Worm (Caenorhabditis elegans) whole organism, L3 larva: ENCODE results near the gene lgc-10.

Experiments used
- ama-1 ChIP-seq: fragments of 150-350 bp; optimal IDR thresholded peaks from 2 replicates; lab custom pipeline; 2018
- elt-2 ChIP-seq: sonication (generic microtip); optimal IDR thresholded peaks from 2 replicates; lab custom pipeline; 2016; ENCODE audit warnings: missing genetic modification reagents, mild to moderate bottlenecking, missing genetic modification characterization, missing compliant biosample characterization
- fos-1 ChIP-seq: fragments of 150-350 bp; optimal IDR thresholded peaks from 2 replicates; lab custom pipeline; 2014; ENCODE audit warnings: missing biosample characterization, missing genetic modification characterization
- nhr-12 ChIP-seq: fragments of 150-350 bp; optimal IDR thresholded peaks from 2 replicates; lab custom pipeline; 2014; ENCODE audit warnings: missing biosample characterization, missing genetic modification characterization
- nhr-25 ChIP-seq: sonication (generic microtip); optimal IDR thresholded peaks from 2 replicates; lab custom pipeline; 2017; ENCODE audit warnings: missing biosample characterization, missing genetic modification characterization
- nhr-77 ChIP-seq: fragments of 150-350 bp; optimal IDR thresholded peaks from 2 replicates; lab custom pipeline; 2014; ENCODE audit warnings: missing biosample characterization, missing genetic modification characterization
- pha-4 ChIP-seq: fragments of 150-350 bp; optimal IDR thresholded peaks from 2 replicates; lab custom pipeline; 2014; ENCODE audit warnings: missing biosample characterization, missing genetic modification reagents, missing genetic modification characterization
- pqm-1 ChIP-seq: fragments of 150-350 bp; optimal IDR thresholded peaks from 2 replicates; lab custom pipeline; 2017; ENCODE audit warnings: missing biosample characterization, missing genetic modification characterization, inconsistent platforms
- snpc-4 ChIP-seq: fragments of 150-350 bp; optimal IDR thresholded peaks from 2 replicates; lab custom pipeline; 2014; ENCODE audit warnings: missing biosample characterization, missing genetic modification characterization
- tbx-2 ChIP-seq: sonication (generic microtip); optimal IDR thresholded peaks from 2 replicates; lab custom pipeline; 2016; ENCODE audit warnings: mild to moderate bottlenecking, missing genetic modification characterization, missing compliant biosample characterization

- no peak for TF ChIP-seq ama-1 (lab: Kevin White, UChicago)
- no peak for TF ChIP-seq nhr-77 (tag; lab: Kevin White, UChicago)
- no peak for TF ChIP-seq tbx-2 (tag; lab: Kevin White, UChicago)
- TF ChIP-seq pha-4 (tag; lab: Kevin White, UChicago) = no peak
- TF ChIP-seq nhr-25 (tag; lab: Kevin White, UChicago) = no peak
- TF ChIP-seq fos-1 (tag; lab: Kevin White, UChicago) = no peak
- TF ChIP-seq elt-2 (tag; lab: Kevin White, UChicago) = no peak
- TF ChIP-seq nhr-12 = no peak
- TF ChIP-seq pqm-1 (tag; lab: Kevin White, UChicago) = no peak
- TF ChIP-seq snpc-4 = no peak
These were observed 15.8 kb downstream of the lgc-10 start, which contains the start of gene Y73B6BL.31 for ce11 chrIV:6441601-6442000.
